Worm (Caenorhabditis elegans) whole organism, L4/young adult: Measurements from ENCODE around the gene glb-33.

Experiments used
- W03F9.2 ChIP-seq: fragments of 150-350 bp; optimal IDR thresholded peaks from 2 replicates; lab custom pipeline; 2014; ENCODE audit warnings: missing biosample characterization, missing genetic modification characterization
- him-1 ChIP-seq: sonication (generic microtip); optimal IDR thresholded peaks from 2 replicates; lab custom pipeline; 2016; ENCODE audit warnings: missing genotype, missing genetic modification reagents, missing genetic modification characterization, missing compliant biosample characterization

- TF ChIP-seq him-1 (tag; lab: Kevin White, UChicago) (no peak), W03F9.2 (tag; lab: Kevin White, UChicago) (no peak)
These were observed 10.5 kb upstream of the glb-33 start for ce11 chrV:1341276-1342050.
